Fruit fly (Drosophila melanogaster) Kc167 (cell line): ENCODE results near the gene CG33293.

Source experiments
- Myc ChIP-seq: fragments of >200 bp; optimal IDR thresholded peaks from 2 replicates; lab custom pipeline; 2017; ENCODE audit warnings: missing external identifiers
- Sin3A ChIP-seq: fragments of >200 bp; optimal IDR thresholded peaks from 2 replicates; lab custom pipeline; 2018; ENCODE audit warnings: missing external identifiers
- h ChIP-seq: fragments of >200 bp; optimal IDR thresholded peaks from 3 replicates; lab custom pipeline; 2018; ENCODE audit warnings: missing external identifiers
- insv ChIP-seq: fragments of >200 bp; optimal IDR thresholded peaks from 3 replicates; lab custom pipeline; 2018; ENCODE audit warnings: missing external identifiers
- psq ChIP-seq: fragments of >200 bp; optimal IDR thresholded peaks from 2 replicates; lab custom pipeline; 2017; ENCODE audit warnings: missing external identifiers
- ttk ChIP-seq: sonication (Bioruptor generic); optimal IDR thresholded peaks from 2 replicates; lab custom pipeline; 2017; ENCODE audit warnings: missing external identifiers

The CG33293 gene

dm6 chr3R:5217278-5217714, 23.2 kb downstream of the CG33293 start, which contains the start of gene cno:
Gene cno, minus strand, starts transcription at chr3R:5217456.
- TF ChIP-seq ttk: no peak
- TF ChIP-seq insv: no peak
- TF ChIP-seq psq (lab: Kevin White, UChicago): no peak
- TF ChIP-seq Sin3A (lab: Kevin White, UChicago): no peak
- no peak for TF ChIP-seq Myc (lab: Kevin White, UChicago)
- no peak for TF ChIP-seq h (lab: Kevin White, UChicago)

dm6 chr3R:5216308-5216765, 24.2 kb downstream of the CG33293 start:
- TF ChIP-seq psq (lab: Kevin White, UChicago): no peak
- no peak for TF ChIP-seq Sin3A (lab: Kevin White, UChicago)

dm6 chr3R:5215334-5216307, 24.9 kb downstream of the CG33293 start:
- TF ChIP-seq insv (no peak), ttk (no peak), psq (lab: Kevin White, UChicago) (no peak), Myc (lab: Kevin White, UChicago) (no peak), h (lab: Kevin White, UChicago) (no peak), Sin3A (lab: Kevin White, UChicago) (no peak)

dm6 chr3R:5214162-5214916, 26.2 kb downstream of the CG33293 start:
- TF ChIP-seq Sin3A (lab: Kevin White, UChicago) (no peak), Myc (lab: Kevin White, UChicago) (no peak), h (lab: Kevin White, UChicago) (no peak), psq (lab: Kevin White, UChicago) (no peak), ttk (no peak), insv (no peak)

dm6 chr3R:5213309-5213708, 27.2 kb downstream of the CG33293 start:
- TF ChIP-seq insv (no peak), ttk (no peak), psq (lab: Kevin White, UChicago) (no peak), Sin3A (lab: Kevin White, UChicago) (no peak), h (lab: Kevin White, UChicago) (no peak), Myc (lab: Kevin White, UChicago) (no peak)

- TF ChIP-seq Sin3A (lab: Kevin White, UChicago) (no peak), h (lab: Kevin White, UChicago) (no peak), insv (no peak), ttk (no peak), psq (lab: Kevin White, UChicago) (no peak), Myc (lab: Kevin White, UChicago) (no peak)
Observed at dm6 chr3R:5212759-5213053, 27.8 kb downstream of the CG33293 start.

- TF ChIP-seq psq (lab: Kevin White, UChicago): no peak
- no peak for TF ChIP-seq Sin3A (lab: Kevin White, UChicago)
- no peak for TF ChIP-seq Myc (lab: Kevin White, UChicago)
- TF ChIP-seq h (lab: Kevin White, UChicago): no peak
- TF ChIP-seq insv: no peak
- TF ChIP-seq ttk: no peak
Observed at dm6 chr3R:5211901-5212758, 28.4 kb downstream of the CG33293 start.

dm6 chr3R:5211401-5211800, 29.1 kb downstream of the CG33293 start:
- TF ChIP-seq Sin3A (lab: Kevin White, UChicago): no peak
- TF ChIP-seq Myc (lab: Kevin White, UChicago): no peak
- no peak for TF ChIP-seq h (lab: Kevin White, UChicago)
- TF ChIP-seq psq (lab: Kevin White, UChicago): no peak
- no peak for TF ChIP-seq insv
- TF ChIP-seq ttk: no peak

dm6 chr3R:5209481-5209880, 31.1 kb downstream of the CG33293 start:
- TF ChIP-seq ttk: no peak
- no peak for TF ChIP-seq h (lab: Kevin White, UChicago)
- no peak for TF ChIP-seq psq (lab: Kevin White, UChicago)
- TF ChIP-seq insv: no peak
- no peak for TF ChIP-seq Myc (lab: Kevin White, UChicago)
- no peak for TF ChIP-seq Sin3A (lab: Kevin White, UChicago)

- TF ChIP-seq psq (lab: Kevin White, UChicago) (no peak), Myc (lab: Kevin White, UChicago) (no peak), ttk (no peak), Sin3A (lab: Kevin White, UChicago) (no peak), insv (no peak), h (lab: Kevin White, UChicago) (no peak)
Observed at dm6 chr3R:5208115-5208365, 32.5 kb downstream of the CG33293 start.

- TF ChIP-seq ttk (no peak), h (lab: Kevin White, UChicago) (no peak), insv (no peak), Sin3A (lab: Kevin White, UChicago) (no peak)
Observed at dm6 chr3R:5207277-5208114, 33.0 kb downstream of the CG33293 start.
